Fruit fly (Drosophila melanogaster) whole organism, embryonic: ENCODE results near the gene Noa36.

Experiments
- CG15011 ChIP-seq: fragments of 200-800 bp; sonication (Bioruptor generic); optimal IDR thresholded peaks from 3 replicates; lab custom pipeline; 2018; ENCODE audit warnings: missing biosample characterization, mild to moderate bottlenecking, missing genetic modification characterization
- CG17359 ChIP-seq: fragments of 200-800 bp; sonication (Bioruptor generic); optimal IDR thresholded peaks from 3 replicates; lab custom pipeline; 2018; ENCODE audit warnings: missing biosample characterization, mild to moderate bottlenecking, missing genetic modification characterization, moderate library complexity
- CG8944 ChIP-seq: fragments of 200-800 bp; sonication (Bioruptor generic); optimal IDR thresholded peaks from 3 replicates; lab custom pipeline; 2016; ENCODE audit warnings: missing biosample characterization, missing genetic modification characterization
- CTCF ChIP-seq: fragments of 200-800 bp; sonication (Bioruptor generic); optimal IDR thresholded peaks from 2 replicates; lab custom pipeline; 2017; ENCODE audit warnings: missing biosample characterization, mild to moderate bottlenecking, missing genetic modification characterization, moderate library complexity
- D ChIP-seq, 2 experiments: fragments of 200-800 bp in 1 of 2; fragments of >200 bp in 1 of 2; sonication (Bioruptor generic) in 1 of 2; optimal IDR thresholded peaks; 2 replicates in 1 of 2; 3 replicates in 1 of 2; lab custom pipeline; 2017; ENCODE audit warnings: mild to moderate bottlenecking in 1 of 2, missing biosample characterization in 1 of 2, missing genetic modification characterization in 1 of 2, missing genetic modification reagents in 1 of 2
- Deaf1 ChIP-seq: fragments of 200-800 bp; optimal IDR thresholded peaks from 3 replicates; lab custom pipeline; 2019; ENCODE audit warnings: missing biosample characterization, mild to moderate bottlenecking, missing genetic modification characterization, moderate library complexity
- Xrp1 ChIP-seq: fragments of 200-800 bp; sonication (Bioruptor generic); IDR thresholded peaks from 2 replicates; pipeline ENCODE4 v1.3.6; 2022; ENCODE audit warnings: missing biosample characterization, missing genetic modification characterization
- bab2 ChIP-seq: fragments of 200-800 bp; sonication (Bioruptor generic); optimal IDR thresholded peaks from 2 replicates; lab custom pipeline; 2016; ENCODE audit warnings: missing biosample characterization, missing genetic modification characterization
- crc ChIP-seq: fragments of 200-800 bp; sonication (Bioruptor generic); optimal IDR thresholded peaks from 2 replicates; lab custom pipeline; 2016; ENCODE audit warnings: missing biosample characterization, missing genetic modification characterization
- schlank ChIP-seq: fragments of 200-800 bp; sonication (Bioruptor generic); optimal IDR thresholded peaks from 2 replicates; lab custom pipeline; 2018; ENCODE audit warnings: missing biosample characterization, mild to moderate bottlenecking, missing genetic modification characterization

dm6 chr3R:28623564-28623963 lies 24.5 kb upstream of the Noa36 start:
- TF ChIP-seq crc (GFP tag; lab: Kevin White, UChicago): no peak
- no peak for TF ChIP-seq schlank
- TF ChIP-seq CG17359: peak; percentile 36
- TF ChIP-seq CTCF (GFP tag; lab: Kevin White, UChicago): no peak
- TF ChIP-seq bab2 (GFP tag; lab: Kevin White, UChicago): no peak
- no peak for TF ChIP-seq Xrp1 (GFP tag; lab: Robert Waterston, UW)
- TF ChIP-seq CG15011 (GFP tag; lab: Kevin White, UChicago): no peak
- no peak for TF ChIP-seq Deaf1 (tag; lab: Kevin White, UChicago)
- no peak for TF ChIP-seq CG8944 (GFP tag; lab: Kevin White, UChicago)
- TF ChIP-seq D (optimal IDR thresholded peaks at IDR 0.05; lab: Kevin White, UChicago): no peak
- no peak for TF ChIP-seq D (GFP tag; optimal IDR thresholded peaks at IDR 0.05; lab: Kevin White, UChicago)
